Fruit fly (Drosophila melanogaster) whole organism, embryonic: ENCODE results near the gene CG43163.
A peak's percentile ranks its signal among the peaks of the same experiment; 100 is the strongest.

Experiments
- ATbp ChIP-seq: fragments of 200-800 bp; sonication (Bioruptor generic); optimal IDR thresholded peaks from 2 replicates; lab custom pipeline; 2017; ENCODE audit warnings: missing biosample characterization, mild to moderate bottlenecking, missing genetic modification characterization, missing genetic modification reagents
- CG11247 ChIP-seq: fragments of 200-800 bp; sonication (Bioruptor generic); IDR thresholded peaks from 2 replicates; pipeline ENCODE4 v1.3.6; 2022; ENCODE audit warnings: missing biosample characterization, missing genetic modification characterization
- CG12391 ChIP-seq: fragments of 200-800 bp; sonication (Bioruptor generic); optimal IDR thresholded peaks from 3 replicates; lab custom pipeline; 2018; ENCODE audit warnings: missing biosample characterization, mild to moderate bottlenecking, missing genetic modification characterization, moderate library complexity
- CG12659 ChIP-seq: fragments of 200-800 bp; sonication (Bioruptor generic); optimal IDR thresholded peaks from 3 replicates; lab custom pipeline; 2017; ENCODE audit warnings: mild to moderate bottlenecking, missing biosample characterization, missing genetic modification reagents, missing genetic modification characterization
- CG12769 ChIP-seq: fragments of 200-800 bp; sonication (Bioruptor generic); optimal IDR thresholded peaks from 2 replicates; lab custom pipeline; 2019; ENCODE audit warnings: missing biosample characterization, mild to moderate bottlenecking, missing genetic modification characterization, moderate library complexity
- CG2116 ChIP-seq: fragments of 200-800 bp; sonication (Bioruptor generic); optimal IDR thresholded peaks from 3 replicates; lab custom pipeline; 2018; ENCODE audit warnings: missing biosample characterization, mild to moderate bottlenecking, missing genetic modification characterization
- CG2678 ChIP-seq: fragments of 200-800 bp; sonication (Bioruptor generic); optimal IDR thresholded peaks from 3 replicates; lab custom pipeline; 2019; ENCODE audit warnings: missing biosample characterization, mild to moderate bottlenecking, missing genetic modification characterization, moderate library complexity
- CG30431 ChIP-seq: fragments of 200-800 bp; sonication (Bioruptor generic); optimal IDR thresholded peaks from 2 replicates; lab custom pipeline; 2017; ENCODE audit warnings: missing biosample characterization, missing genetic modification characterization
- CG3281 ChIP-seq: fragments of 200-800 bp; sonication (Bioruptor generic); optimal IDR thresholded peaks from 3 replicates; lab custom pipeline; 2017; ENCODE audit warnings: missing biosample characterization, mild to moderate bottlenecking, missing genetic modification characterization
- CG3847 ChIP-seq: fragments of 200-800 bp; sonication (Bioruptor generic); IDR thresholded peaks from 2 replicates; pipeline ENCODE4 v1.3.6; 2022; ENCODE audit warnings: missing biosample characterization, missing genetic modification characterization
- CG43689 ChIP-seq: fragments of 200-800 bp; sonication (Bioruptor generic); IDR thresholded peaks from 2 replicates; pipeline ENCODE4 v1.3.6; 2022; ENCODE audit warnings: missing biosample characterization, missing genetic modification characterization
- CG4404 ChIP-seq: fragments of 200-800 bp; sonication (Bioruptor generic); IDR thresholded peaks from 2 replicates; pipeline ENCODE4 v1.3.6; 2022; ENCODE audit warnings: missing biosample characterization, missing genetic modification characterization
- CG4617 ChIP-seq: fragments of 200-800 bp; sonication (Bioruptor generic); optimal IDR thresholded peaks from 3 replicates; lab custom pipeline; 2016; ENCODE audit warnings: missing biosample characterization, missing genetic modification characterization, borderline replicate concordance
- CG5245 ChIP-seq: fragments of 200-800 bp; sonication (Bioruptor generic); optimal IDR thresholded peaks from 3 replicates; lab custom pipeline; 2016; ENCODE audit warnings: missing biosample characterization, missing genetic modification characterization
- CG6654 ChIP-seq: fragments of 200-800 bp; sonication (Bioruptor generic); optimal IDR thresholded peaks from 2 replicates; lab custom pipeline; 2017; ENCODE audit warnings: missing biosample characterization, mild to moderate bottlenecking, missing genetic modification characterization
- CG7839 ChIP-seq: fragments of 200-800 bp; sonication (Bioruptor generic); optimal IDR thresholded peaks from 3 replicates; lab custom pipeline; 2018; ENCODE audit warnings: missing biosample characterization, mild to moderate bottlenecking, missing genetic modification characterization, moderate library complexity
- CG7928 ChIP-seq: fragments of 200-800 bp; sonication (Bioruptor generic); optimal IDR thresholded peaks from 2 replicates; lab custom pipeline; 2017; ENCODE audit warnings: missing biosample characterization, mild to moderate bottlenecking, missing genetic modification characterization
- CG8388 ChIP-seq: fragments of 200-800 bp; sonication (Bioruptor generic); optimal IDR thresholded peaks from 2 replicates; lab custom pipeline; 2019; ENCODE audit warnings: missing biosample characterization, mild to moderate bottlenecking, missing genetic modification characterization, moderate library complexity
- CG9817 ChIP-seq: fragments of 200-800 bp; sonication (Bioruptor generic); optimal IDR thresholded peaks from 2 replicates; lab custom pipeline; 2018; ENCODE audit warnings: missing biosample characterization, mild to moderate bottlenecking, missing genetic modification characterization, moderate library complexity
- Dref ChIP-seq: fragments of 200-800 bp; sonication (Bioruptor generic); IDR thresholded peaks from 2 replicates; pipeline ENCODE4 v1.3.6; 2022; ENCODE audit warnings: missing biosample characterization, missing genetic modification characterization
- E2f2 ChIP-seq: fragments of 200-800 bp; sonication (Bioruptor generic); IDR thresholded peaks from 2 replicates; pipeline ENCODE4 v1.3.6; 2022; ENCODE audit warnings: missing biosample characterization, missing genetic modification characterization
- HmgZ ChIP-seq: fragments of 200-800 bp; sonication (Bioruptor generic); optimal IDR thresholded peaks from 2 replicates; lab custom pipeline; 2018; ENCODE audit warnings: missing biosample characterization, mild to moderate bottlenecking, missing genetic modification characterization
- Hr39 ChIP-seq: fragments of >200 bp; optimal IDR thresholded peaks from 2 replicates; lab custom pipeline; 2017
- Hr51 ChIP-seq, 2 experiments: fragments of 200-800 bp; sonication (Bioruptor generic); optimal IDR thresholded peaks; 2 replicates in 1 of 2; 3 replicates in 1 of 2; lab custom pipeline; 2016 to 2018; ENCODE audit warnings: missing biosample characterization in 2 of 2, missing genetic modification characterization in 2 of 2, mild to moderate bottlenecking in 1 of 2, moderate library complexity in 1 of 2
- Kr ChIP-seq: fragments of 200-800 bp; sonication (Bioruptor generic); optimal IDR thresholded peaks from 2 replicates; lab custom pipeline; 2017; ENCODE audit warnings: missing biosample characterization, mild to moderate bottlenecking, missing genetic modification characterization
- Lhr ChIP-seq: fragments of 200-800 bp; sonication (Bioruptor generic); optimal IDR thresholded peaks from 3 replicates; lab custom pipeline; 2017; ENCODE audit warnings: mild to moderate bottlenecking, missing biosample characterization, missing genetic modification reagents, missing genetic modification characterization
- Mad ChIP-seq: fragments of 200-800 bp; sonication (Bioruptor generic); optimal IDR thresholded peaks from 2 replicates; lab custom pipeline; 2016; ENCODE audit warnings: missing biosample characterization, missing genetic modification characterization
- Nf-YA ChIP-seq: fragments of 200-800 bp; sonication (Bioruptor generic); IDR thresholded peaks from 2 replicates; pipeline ENCODE4 v1.3.6; 2022; ENCODE audit warnings: missing biosample characterization, missing genetic modification characterization
- Nf-YC ChIP-seq: fragments of 200-800 bp; optimal IDR thresholded peaks from 3 replicates; lab custom pipeline; 2019; ENCODE audit warnings: missing biosample characterization, mild to moderate bottlenecking, missing genetic modification characterization, moderate library complexity
- TFAM ChIP-seq: fragments of 200-800 bp; sonication (Bioruptor generic); optimal IDR thresholded peaks from 2 replicates; lab custom pipeline; 2017; ENCODE audit warnings: missing biosample characterization, missing genetic modification characterization, inconsistent platforms
- YL-1 ChIP-seq: fragments of 200-800 bp; sonication (Bioruptor generic); optimal IDR thresholded peaks from 3 replicates; lab custom pipeline; 2017; ENCODE audit warnings: missing biosample characterization, mild to moderate bottlenecking, missing genetic modification characterization
- ara ChIP-seq: fragments of 200-800 bp; sonication (Bioruptor generic); IDR thresholded peaks from 2 replicates; pipeline ENCODE4 v1.3.6; 2022; ENCODE audit warnings: missing biosample characterization, missing genetic modification characterization
- corto ChIP-seq: fragments of 200-800 bp; sonication (Bioruptor generic); optimal IDR thresholded peaks from 2 replicates; lab custom pipeline; 2016; ENCODE audit warnings: missing biosample characterization, mild to moderate bottlenecking, missing genetic modification characterization, moderate library complexity
- dysf ChIP-seq: fragments of 200-800 bp; sonication (Bioruptor generic); IDR thresholded peaks from 3 replicates; pipeline ENCODE4 v1.3.6; 2022; ENCODE audit warnings: missing biosample characterization, missing genetic modification characterization
- gfzf ChIP-seq: fragments of 200-800 bp; sonication (Bioruptor generic); optimal IDR thresholded peaks from 2 replicates; lab custom pipeline; 2016; ENCODE audit warnings: missing biosample characterization, mild to moderate bottlenecking, missing genetic modification characterization, moderate library complexity
- ham ChIP-seq: fragments of 200-800 bp; sonication (Bioruptor generic); IDR thresholded peaks from 2 replicates; pipeline ENCODE4 v1.3.6; 2022; ENCODE audit warnings: missing biosample characterization, missing genetic modification characterization
- her ChIP-seq: fragments of 200-800 bp; sonication (Bioruptor generic); optimal IDR thresholded peaks from 2 replicates; lab custom pipeline; 2016; ENCODE audit warnings: missing biosample characterization, missing genetic modification characterization
- inv ChIP-seq: fragments of 200-800 bp; sonication (Bioruptor generic); IDR thresholded peaks from 2 replicates; pipeline ENCODE4 v1.3.6; 2022; ENCODE audit warnings: missing biosample characterization, missing genetic modification characterization; ENCODE audit not compliant: partially characterized antibody
- jumu ChIP-seq: fragments of 200-800 bp; sonication (Bioruptor generic); optimal IDR thresholded peaks from 3 replicates; lab custom pipeline; 2016; ENCODE audit warnings: missing biosample characterization, missing genetic modification characterization
- kay ChIP-seq: fragments of 200-800 bp; sonication (Bioruptor generic); optimal IDR thresholded peaks from 2 replicates; lab custom pipeline; 2016; ENCODE audit warnings: missing biosample characterization, missing genetic modification characterization
- klu ChIP-seq: fragments of 200-800 bp; sonication (Bioruptor generic); IDR thresholded peaks from 2 replicates; pipeline ENCODE4 v1.3.6; 2022; ENCODE audit warnings: missing biosample characterization, missing genetic modification characterization
- sc ChIP-seq, 3 experiments: fragments of >200 bp in 2 of 3; fragments of 200-800 bp in 1 of 3; sonication (Bioruptor generic) in 1 of 3; optimal IDR thresholded peaks; 2 replicates in 2 of 3; 3 replicates in 1 of 3; lab custom pipeline; 2017; ENCODE audit warnings: mild to moderate bottlenecking in 1 of 3, missing biosample characterization in 1 of 3, missing genetic modification characterization in 1 of 3, missing genetic modification reagents in 1 of 3
- seq ChIP-seq: fragments of 200-800 bp; sonication (Bioruptor generic); IDR thresholded peaks from 2 replicates; pipeline ENCODE4 v1.3.6; 2022; ENCODE audit warnings: missing biosample characterization, missing genetic modification characterization
- sqz ChIP-seq: fragments of 200-800 bp; sonication (Bioruptor generic); optimal IDR thresholded peaks from 3 replicates; lab custom pipeline; 2018; ENCODE audit warnings: missing biosample characterization, mild to moderate bottlenecking, missing genetic modification characterization
- tap ChIP-seq: fragments of 200-800 bp; optimal IDR thresholded peaks from 3 replicates; lab custom pipeline; 2019; ENCODE audit warnings: missing biosample characterization, mild to moderate bottlenecking, missing genetic modification characterization, moderate library complexity
- toy ChIP-seq: fragments of 200-800 bp; sonication (Bioruptor generic); IDR thresholded peaks from 2 replicates; pipeline ENCODE4 v1.3.6; 2022; ENCODE audit warnings: missing biosample characterization, missing genetic modification characterization
- vnd ChIP-seq: fragments of 200-800 bp; sonication (Bioruptor generic); IDR thresholded peaks from 3 replicates; pipeline ENCODE4 v1.3.6; 2022; ENCODE audit warnings: missing biosample characterization, missing genetic modification characterization; ENCODE audit not compliant: partially characterized antibody
- wdn ChIP-seq: fragments of 200-800 bp; sonication (Bioruptor generic); IDR thresholded peaks from 2 replicates; pipeline ENCODE4 v1.3.6; 2022; ENCODE audit warnings: missing biosample characterization, missing genetic modification characterization
- zfh2 ChIP-seq: fragments of 200-800 bp; sonication (Bioruptor generic); optimal IDR thresholded peaks from 2 replicates; lab custom pipeline; 2016; ENCODE audit warnings: missing biosample characterization, missing genetic modification characterization

Gene CG43163

DNA sequence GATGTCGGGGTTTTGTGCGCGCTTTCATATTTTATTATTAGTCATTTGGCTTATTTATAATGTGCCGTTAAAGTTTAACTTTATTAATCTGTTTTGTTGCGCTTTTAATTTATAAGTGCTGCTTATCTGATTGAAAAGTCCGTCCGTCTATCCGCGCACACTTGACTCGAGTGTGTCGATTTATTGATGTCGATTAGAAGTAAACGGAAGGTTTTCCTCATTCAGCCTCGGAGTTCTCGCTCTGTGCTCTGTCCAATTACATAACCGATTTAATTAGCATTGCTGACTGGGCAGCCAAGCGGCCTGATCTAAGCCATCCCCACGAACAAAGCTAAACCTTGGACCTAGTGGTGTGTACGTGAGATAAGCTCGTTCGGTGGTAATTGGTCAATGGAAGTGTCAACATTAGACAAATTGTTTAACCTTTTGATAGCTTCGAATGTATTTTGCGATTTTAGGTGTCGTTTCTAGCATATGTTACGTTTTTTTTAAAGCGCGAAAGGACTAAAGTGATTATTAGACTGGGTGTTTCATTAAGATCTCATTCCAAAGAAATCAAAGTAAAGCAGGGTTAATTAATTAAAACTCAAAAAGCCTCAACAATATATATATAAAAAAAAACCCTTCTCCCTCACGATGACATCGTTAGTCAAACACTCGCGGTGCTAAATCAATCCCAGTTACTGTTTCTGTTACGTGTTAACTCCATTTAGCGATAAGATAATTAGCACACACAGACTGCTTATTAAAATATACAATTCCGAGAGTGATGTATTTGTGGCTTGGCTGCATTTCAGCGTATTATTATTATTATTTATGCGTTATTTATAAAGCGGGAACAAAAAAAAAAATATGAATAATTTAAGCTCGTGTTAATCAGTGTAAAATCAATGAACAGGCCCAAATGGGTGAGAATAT is 53.2 kb downstream of the CG43163 start:
- no peak for TF ChIP-seq CG4617
- no peak for TF ChIP-seq CG11247 (GFP tag; lab: Robert Waterston, UW)
- no peak for TF ChIP-seq toy (GFP tag; lab: Robert Waterston, UW)
- no peak for TF ChIP-seq CG5245
- TF ChIP-seq kay = no peak
- TF ChIP-seq vnd (GFP tag; lab: Robert Waterston, UW) = peak; percentile 65
- TF ChIP-seq CG30431 = no peak
- no peak for TF ChIP-seq Kr (GFP tag; lab: Kevin White, UChicago)
- TF ChIP-seq CG2116 (GFP tag; lab: Kevin White, UChicago) = no peak
- peak; percentile 14 for TF ChIP-seq CG9817 (tag; lab: Kevin White, UChicago)
- 0 out of 2 replicates have a peak, but pooled peaks have one; percentile 13 for TF ChIP-seq wdn
- TF ChIP-seq CG12391 (tag; lab: Kevin White, UChicago) = no peak
- TF ChIP-seq her (GFP tag; lab: Kevin White, UChicago) = no peak
- TF ChIP-seq sqz (GFP tag; lab: Kevin White, UChicago) = peak; percentile 40
- no peak for TF ChIP-seq seq
- TF ChIP-seq Dref (GFP tag; lab: Robert Waterston, UW) = no peak
- TF ChIP-seq HmgZ (tag; lab: Kevin White, UChicago) = no peak
- TF ChIP-seq CG6654 (GFP tag; lab: Kevin White, UChicago) = no peak
- TF ChIP-seq E2f2 (GFP tag; lab: Robert Waterston, UW) = peak; percentile 3; the same call in 1 of the 2 replicates
- no peak for TF ChIP-seq CG7928 (GFP tag; lab: Kevin White, UChicago)
- no peak for TF ChIP-seq klu (GFP tag; lab: Robert Waterston, UW)
- TF ChIP-seq CG43689 (GFP tag; lab: Robert Waterston, UW) = no peak
- peak; percentile 42 for TF ChIP-seq CG2678
- no peak for TF ChIP-seq Lhr
- TF ChIP-seq Hr51 (GFP tag; optimal IDR thresholded peaks at IDR 0.05; lab: Kevin White, UChicago) = no peak
- no peak for TF ChIP-seq corto (GFP tag; lab: Kevin White, UChicago)
- TF ChIP-seq CG12769 (tag; lab: Kevin White, UChicago) = no peak
- no peak for TF ChIP-seq sc (optimal IDR thresholded peaks at IDR 0.05; lab: Kevin White, UChicago)
- no peak for TF ChIP-seq sc (GFP tag; optimal IDR thresholded peaks at IDR 0.05; lab: Kevin White, UChicago)
- TF ChIP-seq ham (GFP tag; lab: Robert Waterston, UW) = no peak
- TF ChIP-seq gfzf (GFP tag; lab: Kevin White, UChicago) = no peak
- no peak for TF ChIP-seq dysf
- no peak for TF ChIP-seq jumu (GFP tag; lab: Kevin White, UChicago)
- TF ChIP-seq CG3281 (GFP tag; lab: Kevin White, UChicago) = peak; percentile 14
- TF ChIP-seq inv (GFP tag; lab: Robert Waterston, UW) = no peak
- no peak for TF ChIP-seq Nf-YA (GFP tag; lab: Robert Waterston, UW)
- TF ChIP-seq CG7839 (tag; lab: Kevin White, UChicago) = peak; percentile 36
- TF ChIP-seq tap (tag; lab: Kevin White, UChicago) = no peak
- no peak for TF ChIP-seq Mad (GFP tag; lab: Kevin White, UChicago)
- no peak for TF ChIP-seq Hr39 (lab: Kevin White, UChicago)
- TF ChIP-seq YL-1 (GFP tag; lab: Kevin White, UChicago) = no peak
- TF ChIP-seq CG4404 (GFP tag; lab: Robert Waterston, UW) = no peak
- TF ChIP-seq zfh2 = no peak
- TF ChIP-seq ara = no peak
- TF ChIP-seq CG3847 (GFP tag; lab: Robert Waterston, UW) = no peak
- no peak for TF ChIP-seq CG8388 (GFP tag; lab: Kevin White, UChicago)
- peak; percentile 11 for TF ChIP-seq CG12659 (GFP tag; lab: Kevin White, UChicago)
- no peak for TF ChIP-seq ATbp (GFP tag; lab: Kevin White, UChicago)
- no peak for TF ChIP-seq TFAM (GFP tag; lab: Kevin White, UChicago)
- TF ChIP-seq Nf-YC = peak; percentile 7
